Fruit fly (Drosophila melanogaster) whole organism, embryonic: ENCODE results near the gene CHOp24.

Experiments
- Antp ChIP-seq: fragments of 200-800 bp; sonication (Bioruptor generic); optimal IDR thresholded peaks from 3 replicates; lab custom pipeline; 2016; ENCODE audit warnings: missing biosample characterization, missing genetic modification characterization
- CG10267 ChIP-seq: fragments of 200-800 bp; sonication (Bioruptor generic); optimal IDR thresholded peaks from 2 replicates; lab custom pipeline; 2018; ENCODE audit warnings: missing biosample characterization, mild to moderate bottlenecking, missing genetic modification characterization, moderate library complexity
- CG10543 ChIP-seq: fragments of 200-800 bp; sonication (Bioruptor generic); optimal IDR thresholded peaks from 3 replicates; lab custom pipeline; 2017; ENCODE audit warnings: missing biosample characterization, mild to moderate bottlenecking, missing genetic modification characterization, moderate library complexity
- CG11560 ChIP-seq: fragments of 200-800 bp; sonication (Bioruptor generic); IDR thresholded peaks from 3 replicates; pipeline ENCODE4 v1.3.6; 2022; ENCODE audit warnings: missing biosample characterization, missing genetic modification characterization
- CG13296 ChIP-seq: fragments of 200-800 bp; sonication (Bioruptor generic); optimal IDR thresholded peaks from 3 replicates; lab custom pipeline; 2018; ENCODE audit warnings: missing biosample characterization, mild to moderate bottlenecking, missing genetic modification characterization
- CG15011 ChIP-seq: fragments of 200-800 bp; sonication (Bioruptor generic); optimal IDR thresholded peaks from 3 replicates; lab custom pipeline; 2018; ENCODE audit warnings: missing biosample characterization, mild to moderate bottlenecking, missing genetic modification characterization
- CG17186 ChIP-seq: fragments of 200-800 bp; sonication (Bioruptor generic); optimal IDR thresholded peaks from 3 replicates; lab custom pipeline; 2017; ENCODE audit warnings: missing biosample characterization, missing genetic modification reagents, missing genetic modification characterization
- CG2199 ChIP-seq: fragments of 200-800 bp; sonication (Bioruptor generic); IDR thresholded peaks from 3 replicates; pipeline ENCODE4 v1.3.6; 2022; ENCODE audit warnings: missing biosample characterization, missing genetic modification characterization
- CG2202 ChIP-seq: fragments of 200-800 bp; sonication (Bioruptor generic); optimal IDR thresholded peaks from 2 replicates; lab custom pipeline; 2018; ENCODE audit warnings: missing biosample characterization, mild to moderate bottlenecking, missing genetic modification characterization
- CG2678 ChIP-seq: fragments of 200-800 bp; sonication (Bioruptor generic); optimal IDR thresholded peaks from 3 replicates; lab custom pipeline; 2019; ENCODE audit warnings: missing biosample characterization, mild to moderate bottlenecking, missing genetic modification characterization, moderate library complexity
- CG3163 ChIP-seq: fragments of 200-800 bp; sonication (Bioruptor generic); optimal IDR thresholded peaks from 3 replicates; lab custom pipeline; 2016; ENCODE audit warnings: missing biosample characterization, missing genetic modification characterization
- CG32532 ChIP-seq: fragments of 200-800 bp; sonication (Bioruptor generic); IDR thresholded peaks from 2 replicates; pipeline ENCODE4 v1.3.6; 2022; ENCODE audit warnings: missing biosample characterization, missing genetic modification characterization
- CG34224 ChIP-seq: fragments of 200-800 bp; sonication (Bioruptor generic); IDR thresholded peaks from 3 replicates; pipeline ENCODE4 v1.3.6; 2022; ENCODE audit warnings: missing biosample characterization, missing genetic modification characterization; ENCODE audit not compliant: partially characterized antibody
- CG5953 ChIP-seq: fragments of 200-800 bp; sonication (Bioruptor generic); IDR thresholded peaks from 2 replicates; pipeline ENCODE4 v1.3.6; 2022; ENCODE audit warnings: missing biosample characterization, missing genetic modification characterization
- CG7928 ChIP-seq: fragments of 200-800 bp; sonication (Bioruptor generic); optimal IDR thresholded peaks from 2 replicates; lab custom pipeline; 2017; ENCODE audit warnings: missing biosample characterization, mild to moderate bottlenecking, missing genetic modification characterization
- CG8281 ChIP-seq: fragments of 200-800 bp; sonication (Bioruptor generic); optimal IDR thresholded peaks from 2 replicates; lab custom pipeline; 2018; ENCODE audit warnings: missing biosample characterization, mild to moderate bottlenecking, missing genetic modification characterization, moderate library complexity
- CkIIα-i1 ChIP-seq: fragments of 200-800 bp; sonication (Bioruptor generic); IDR thresholded peaks from 2 replicates; pipeline ENCODE4 v1.3.6; 2022; ENCODE audit warnings: missing biosample characterization, missing genetic modification characterization
- Doc2 ChIP-seq: fragments of 200-800 bp; sonication (Bioruptor generic); IDR thresholded peaks from 2 replicates; pipeline ENCODE4 v1.3.6; 2022; ENCODE audit warnings: missing biosample characterization, missing genetic modification characterization
- Gsc ChIP-seq: fragments of 200-800 bp; sonication (Bioruptor generic); IDR thresholded peaks from 2 replicates; pipeline ENCODE4 v1.3.6; 2022; ENCODE audit warnings: missing biosample characterization, missing genetic modification characterization
- HLH3B ChIP-seq: fragments of 200-800 bp; sonication (Bioruptor generic); IDR thresholded peaks from 2 replicates; pipeline ENCODE4 v1.3.6; 2022; ENCODE audit warnings: missing biosample characterization, missing genetic modification characterization
- Hand ChIP-seq: fragments of 200-800 bp; sonication (Bioruptor generic); optimal IDR thresholded peaks from 2 replicates; lab custom pipeline; 2017; ENCODE audit warnings: mild to moderate bottlenecking, missing biosample characterization, missing genetic modification reagents, missing genetic modification characterization
- Lhr ChIP-seq: fragments of 200-800 bp; sonication (Bioruptor generic); optimal IDR thresholded peaks from 3 replicates; lab custom pipeline; 2017; ENCODE audit warnings: mild to moderate bottlenecking, missing biosample characterization, missing genetic modification reagents, missing genetic modification characterization
- Med ChIP-seq: fragments of 200-800 bp; sonication (Bioruptor generic); peaks from one replicate; lab custom pipeline; 2016; ENCODE audit warnings: missing biosample characterization, missing genetic modification characterization, mild to moderate bottlenecking, inconsistent platforms, moderate library complexity
- NC2β ChIP-seq: fragments of 200-800 bp; sonication (Bioruptor generic); optimal IDR thresholded peaks from 2 replicates; lab custom pipeline; 2016; ENCODE audit warnings: missing biosample characterization, missing genetic modification characterization
- NfI ChIP-seq: fragments of 200-800 bp; sonication (Bioruptor generic); optimal IDR thresholded peaks from 3 replicates; lab custom pipeline; 2018; ENCODE audit warnings: missing biosample characterization, mild to moderate bottlenecking, missing genetic modification characterization, moderate library complexity
- Ptx1 ChIP-seq: fragments of 200-800 bp; sonication (Bioruptor generic); IDR thresholded peaks from 2 replicates; pipeline ENCODE4 v1.3.6; 2022; ENCODE audit warnings: missing biosample characterization, missing genetic modification characterization
- Sry-δ ChIP-seq: fragments of 200-800 bp; sonication (Bioruptor generic); optimal IDR thresholded peaks from 2 replicates; lab custom pipeline; 2016; ENCODE audit warnings: missing biosample characterization, missing genetic modification characterization
- ab ChIP-seq: fragments of 200-800 bp; sonication (Bioruptor generic); optimal IDR thresholded peaks from 2 replicates; lab custom pipeline; 2016; ENCODE audit warnings: missing biosample characterization, missing genetic modification characterization
- amos ChIP-seq: fragments of 200-800 bp; sonication (Bioruptor generic); IDR thresholded peaks from 2 replicates; pipeline ENCODE4 v1.3.6; 2022; ENCODE audit warnings: missing biosample characterization, missing genetic modification characterization; ENCODE audit not compliant: partially characterized antibody
- ase ChIP-seq: fragments of 200-800 bp; sonication (Bioruptor generic); IDR thresholded peaks from 3 replicates; pipeline ENCODE4 v1.3.6; 2022; ENCODE audit warnings: missing biosample characterization, missing genetic modification characterization
- ato ChIP-seq: fragments of 200-800 bp; sonication (Bioruptor generic); IDR thresholded peaks from 2 replicates; pipeline ENCODE4 v1.3.6; 2022; ENCODE audit warnings: missing biosample characterization, missing genetic modification characterization; ENCODE audit not compliant: partially characterized antibody
- br ChIP-seq: fragments of >200 bp; optimal IDR thresholded peaks from 2 replicates; lab custom pipeline; 2017
- chn ChIP-seq: fragments of 200-800 bp; sonication (Bioruptor generic); optimal IDR thresholded peaks from 2 replicates; lab custom pipeline; 2016; ENCODE audit warnings: missing biosample characterization, missing genetic modification characterization
- emc ChIP-seq: fragments of 200-800 bp; sonication (Bioruptor generic); optimal IDR thresholded peaks from 2 replicates; lab custom pipeline; 2016; ENCODE audit warnings: missing biosample characterization, missing genetic modification characterization
- hth ChIP-seq: fragments of >200 bp; optimal IDR thresholded peaks from 2 replicates; lab custom pipeline; 2017; ENCODE audit warnings: inconsistent platforms
- insv ChIP-seq, 2 experiments: fragments of 200-800 bp; sonication (Bioruptor generic); optimal IDR thresholded peaks; 3 replicates each; lab custom pipeline; 2016 to 2018; ENCODE audit warnings: missing biosample characterization in 2 of 2, missing genetic modification characterization in 2 of 2
- mam ChIP-seq: fragments of 200-800 bp; sonication (Bioruptor generic); optimal IDR thresholded peaks from 3 replicates; lab custom pipeline; 2016; ENCODE audit warnings: missing biosample characterization, missing genetic modification characterization
- nom ChIP-seq: fragments of 200-800 bp; sonication (Bioruptor generic); optimal IDR thresholded peaks from 2 replicates; lab custom pipeline; 2017; ENCODE audit warnings: missing biosample characterization, missing genetic modification characterization, mild to moderate bottlenecking, moderate library complexity, missing genetic modification reagents
- pan ChIP-seq, 4 experiments: fragments of >200 bp in 3 of 4; fragments of 200-800 bp in 1 of 4; sonication (Bioruptor generic) in 1 of 4; optimal IDR thresholded peaks in 3 of 4; IDR thresholded peaks in 1 of 4; 2 replicates each; pipeline versions ENCODE4 v1.3.6 to Lab custom; 2017 to 2022; ENCODE audit warnings: missing biosample characterization in 2 of 4, missing genetic modification characterization in 2 of 4, mixed read lengths in 1 of 4
- pho ChIP-seq: fragments of 200-800 bp; sonication (Bioruptor generic); optimal IDR thresholded peaks from 2 replicates; lab custom pipeline; 2016; ENCODE audit warnings: missing biosample characterization, missing genetic modification characterization
- pros ChIP-seq: fragments of 200-800 bp; sonication (Bioruptor generic); optimal IDR thresholded peaks from 3 replicates; lab custom pipeline; 2019; ENCODE audit warnings: missing biosample characterization, mild to moderate bottlenecking, missing genetic modification characterization, moderate library complexity
- rib ChIP-seq: fragments of 200-800 bp; sonication (Bioruptor generic); IDR thresholded peaks from 2 replicates; pipeline ENCODE4 v1.3.6; 2022; ENCODE audit warnings: missing biosample characterization, missing genetic modification characterization
- run ChIP-seq: fragments of 200-800 bp; sonication (Bioruptor generic); optimal IDR thresholded peaks from 3 replicates; lab custom pipeline; 2018; ENCODE audit warnings: missing biosample characterization, mild to moderate bottlenecking, missing genetic modification characterization
- schlank ChIP-seq: fragments of 200-800 bp; sonication (Bioruptor generic); optimal IDR thresholded peaks from 2 replicates; lab custom pipeline; 2018; ENCODE audit warnings: missing biosample characterization, mild to moderate bottlenecking, missing genetic modification characterization
- so ChIP-seq: fragments of 200-800 bp; sonication (Bioruptor generic); IDR thresholded peaks from 3 replicates; pipeline ENCODE4 v1.3.6; 2022; ENCODE audit warnings: missing biosample characterization, missing genetic modification characterization
- tio ChIP-seq: fragments of 200-800 bp; sonication (Bioruptor generic); optimal IDR thresholded peaks from 2 replicates; lab custom pipeline; 2017; ENCODE audit warnings: missing biosample characterization, missing genetic modification characterization, inconsistent platforms
- vvl ChIP-seq: fragments of 200-800 bp; sonication (Bioruptor generic); IDR thresholded peaks from 2 replicates; pipeline ENCODE4 v1.3.6; 2022; ENCODE audit warnings: missing biosample characterization, missing genetic modification characterization
- z ChIP-seq: fragments of 200-800 bp; sonication (Bioruptor generic); IDR thresholded peaks from 3 replicates; pipeline ENCODE4 v1.3.6; 2022; ENCODE audit warnings: missing biosample characterization, missing genetic modification characterization
- zf30C ChIP-seq: fragments of 200-800 bp; sonication (Bioruptor generic); optimal IDR thresholded peaks from 3 replicates; lab custom pipeline; 2018; ENCODE audit warnings: missing biosample characterization, mild to moderate bottlenecking, missing genetic modification characterization

The CHOp24 gene

dm6 chrX:4589951-4590771 is 49.5 kb downstream of the CHOp24 start (continued):
- TF ChIP-seq CG2202 (tag; lab: Kevin White, UChicago) (peak; percentile 50), pho (GFP tag; lab: Kevin White, UChicago) (no peak), CG2678 (tag; lab: Kevin White, UChicago) (peak; percentile 81), CG15011 (peak; percentile 50), zf30C (GFP tag; lab: Kevin White, UChicago) (peak; percentile 81), Hand (GFP tag; lab: Kevin White, UChicago) (peak; percentile 42), chn (GFP tag; lab: Kevin White, UChicago) (peak; percentile 69), CG3163 (GFP tag; lab: Kevin White, UChicago) (no peak), schlank (tag; lab: Kevin White, UChicago) (peak; percentile 56), br (lab: Kevin White, UChicago) (no peak), mam (GFP tag; lab: Kevin White, UChicago) (peak; percentile 52), ase (GFP tag; lab: Robert Waterston, UW) (peak; percentile 91), hth (lab: Kevin White, UChicago) (no peak), Sry-δ (GFP tag; lab: Kevin White, UChicago) (no peak), CG5953 (GFP tag; lab: Robert Waterston, UW) (peak; percentile 88), pros (peak; percentile 70), NfI (peak; percentile 77), CG34224 (GFP tag; lab: Robert Waterston, UW) (no peak), emc (GFP tag; lab: Kevin White, UChicago) (no peak), ato (GFP tag; lab: Robert Waterston, UW) (no peak), z (GFP tag; lab: Robert Waterston, UW) (no peak), CG2199 (GFP tag; lab: Robert Waterston, UW) (peak; percentile 73; the same call in 1 of the 3 replicates), HLH3B (GFP tag; lab: Robert Waterston, UW) (peak; percentile 91), Doc2 (GFP tag; lab: Robert Waterston, UW) (peak; percentile 69; the same call in 1 of the 2 replicates), CG13296 (GFP tag; lab: Kevin White, UChicago) (peak; percentile 26), CG8281 (tag; lab: Kevin White, UChicago) (peak; percentile 39), amos (no peak), NC2β (GFP tag; lab: Kevin White, UChicago) (peak; percentile 66), Lhr (GFP tag; lab: Kevin White, UChicago) (peak; percentile 38), ab (GFP tag; lab: Kevin White, UChicago) (peak; percentile 29), Antp (GFP tag; lab: Kevin White, UChicago) (peak; percentile 80), so (GFP tag; lab: Robert Waterston, UW) (peak; percentile 85), vvl (peak; percentile 96), CG32532 (GFP tag; lab: Robert Waterston, UW) (peak; percentile 92), CkIIα-i1 (GFP tag; lab: Robert Waterston, UW) (0 out of 2 replicates have a peak, but pooled peaks have one; percentile 24), insv (GFP tag; optimal IDR thresholded peaks at IDR 0.05; lab: Kevin White, UChicago) (no peak), nom (GFP tag; lab: Kevin White, UChicago) (peak; percentile 67), run (tag; lab: Kevin White, UChicago) (no peak), CG10543 (GFP tag; lab: Kevin White, UChicago) (no peak), Gsc (GFP tag; lab: Robert Waterston, UW) (peak; percentile 83), CG17186 (GFP tag; lab: Kevin White, UChicago) (peak; percentile 2), CG10267 (tag; lab: Kevin White, UChicago) (peak; percentile 24), CG7928 (GFP tag; lab: Kevin White, UChicago) (no peak), pan (optimal IDR thresholded peaks at IDR 0.05; lab: Kevin White, UChicago) (no peak), pan (GFP tag; optimal IDR thresholded peaks at IDR 0.05 in 1 of 2, IDR thresholded peaks at IDR 0.05 in 1 of 2) (peak in 1 of 2 experiments; percentile 93), rib (GFP tag; lab: Robert Waterston, UW) (peak; percentile 23; the same call in 1 of the 2 replicates), tio (GFP tag; lab: Kevin White, UChicago) (peak; percentile 52), Ptx1 (peak; percentile 94), CG11560 (peak; percentile 69; the same call in 2 of the 3 replicates), Med (GFP tag; lab: Kevin White, UChicago) (peak; percentile 94)
